Worm (Caenorhabditis elegans) whole organism, early embryonic: ENCODE data around the gene C27D6.12.

Experiments used
- ama-1 ChIP-seq: fragments of 150-350 bp; optimal IDR thresholded peaks from 2 replicates; lab custom pipeline; 2014
- tra-4 ChIP-seq: sonication (generic microtip); optimal IDR thresholded peaks from 2 replicates; lab custom pipeline; 2017; ENCODE audit warnings: missing genetic modification characterization, missing compliant biosample characterization

DNA sequence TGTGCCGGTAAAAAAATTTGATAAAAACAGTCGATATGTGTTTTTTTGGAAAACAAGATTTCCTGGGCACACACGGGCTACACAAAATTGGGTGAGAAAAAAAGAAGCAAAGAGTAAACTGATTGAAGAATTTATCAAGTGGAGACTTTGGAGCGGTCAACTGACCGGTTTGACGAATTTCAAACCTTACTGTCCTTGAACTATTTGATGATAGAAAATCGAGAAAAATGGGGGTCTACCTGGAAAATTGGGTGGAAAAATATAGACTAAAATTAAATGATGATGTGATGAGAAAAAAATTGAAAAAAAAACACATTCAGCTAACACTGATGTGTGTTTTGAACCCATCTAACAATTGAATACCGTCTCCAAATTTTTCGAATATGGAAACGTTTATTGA, 33.0 kb upstream of the C27D6.12 start, which contains the start of gene C34F11.8:
- TF ChIP-seq tra-4 (tag; lab: Kevin White, UChicago), result no peak
- TF ChIP-seq ama-1 (lab: Kevin White, UChicago), result no peak
